Worm (Caenorhabditis elegans) whole organism, early embryonic: ENCODE data around the gene str-229.

Source experiments
- ama-1 ChIP-seq: fragments of 150-350 bp; optimal IDR thresholded peaks from 2 replicates; lab custom pipeline; 2014
- scrt-1 ChIP-seq: fragments of 200-800 bp; sonication (Bioruptor generic); IDR thresholded peaks from 2 replicates; pipeline ENCODE4 v1.3.6; 2022; ENCODE audit warnings: missing genetic modification characterization, missing compliant biosample characterization
- tbx-37 ChIP-seq: fragments of 200-800 bp; sonication (Bioruptor generic); conservative IDR thresholded peaks from 2 replicates; pipeline ENCODE4 v1.3.6; 2022; ENCODE audit warnings: missing genetic modification reagents, missing genetic modification characterization, missing compliant biosample characterization

DNA sequence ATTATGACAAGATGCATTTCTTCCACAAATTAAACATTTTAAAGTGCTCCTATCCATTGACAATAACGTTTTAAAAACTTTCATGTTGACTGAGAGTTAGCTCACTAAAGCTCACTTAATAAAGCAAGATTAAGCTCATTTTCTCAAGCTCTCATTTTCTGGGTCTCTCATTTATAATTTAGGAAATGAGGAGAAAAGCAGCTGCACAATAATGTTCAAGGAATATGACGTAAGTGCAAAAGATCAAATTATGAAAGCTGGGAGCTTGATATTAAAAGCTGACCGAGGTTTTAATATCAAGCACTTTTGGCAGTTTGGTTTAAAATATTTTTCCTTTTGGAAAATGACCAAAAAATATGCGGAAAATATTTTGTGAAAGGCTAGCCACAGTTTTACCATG, 44.6 kb downstream of the str-229 start, which contains the start of gene nhr-188:
- no peak for TF ChIP-seq tbx-37 (GFP tag; lab: Robert Waterston, UW)
- TF ChIP-seq scrt-1 (GFP tag; lab: Robert Waterston, UW), result no peak
- no peak for TF ChIP-seq ama-1 (lab: Kevin White, UChicago)
